Worm (Caenorhabditis elegans): ENCODE measurements around the gene cht-6.

DNA sequence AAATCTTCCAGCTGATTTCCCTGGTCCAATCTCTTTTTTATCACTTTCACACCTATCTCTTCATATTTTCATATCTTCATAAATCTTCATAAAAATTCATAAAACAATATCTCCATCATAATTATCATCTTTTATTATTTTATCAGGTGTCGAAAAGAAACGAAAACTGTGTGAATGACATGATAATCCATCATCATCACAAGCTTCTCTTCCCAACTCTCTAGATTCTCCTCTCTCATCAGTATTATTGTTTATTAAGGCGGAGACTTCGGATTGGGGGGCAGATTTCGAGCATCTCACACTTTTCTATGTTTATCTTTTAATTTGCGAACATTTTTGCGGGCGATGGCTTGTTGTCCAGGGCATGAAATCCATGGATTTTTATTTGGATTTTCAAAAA, 49.4 kb downstream of the cht-6 start:
- TF ChIP-seq ztf-11 (tag; optimal IDR thresholded peaks at IDR 0.05) (no peak), nhr-10 (tag; optimal IDR thresholded peaks at IDR 0.05) (no peak), unc-130 (GFP tag; optimal IDR thresholded peaks at IDR 0.05) (no peak), Y48G9A.11 (GFP tag; IDR thresholded peaks at IDR 0.05) (no peak), ceh-28 (tag; optimal IDR thresholded peaks at IDR 0.05) (no peak), nhr-237 (tag; optimal IDR thresholded peaks at IDR 0.05) (no peak), spr-1 (tag; optimal IDR thresholded peaks at IDR 0.05) (no peak), nhr-6 (tag; optimal IDR thresholded peaks at IDR 0.05) (no peak)
